Fruit fly (Drosophila melanogaster) whole organism, embryonic: ENCODE measurements around the gene ninaG.
A peak's percentile ranks its signal among the peaks of the same experiment; 100 is the strongest.

Experiments used
- CG10274 ChIP-seq: fragments of 200-800 bp; sonication (Bioruptor generic); optimal IDR thresholded peaks from 3 replicates; lab custom pipeline; 2017; ENCODE audit warnings: missing biosample characterization, mild to moderate bottlenecking, missing genetic modification characterization
- CG10366 ChIP-seq: fragments of 200-800 bp; sonication (Bioruptor generic); IDR thresholded peaks from 2 replicates; pipeline ENCODE4 v1.3.6; 2022; ENCODE audit warnings: missing biosample characterization, missing genetic modification characterization
- CG10565 ChIP-seq: fragments of 200-800 bp; sonication (Bioruptor generic); optimal IDR thresholded peaks from 3 replicates; lab custom pipeline; 2016; ENCODE audit warnings: missing biosample characterization, mild to moderate bottlenecking, missing genetic modification characterization
- CG11085 ChIP-seq: fragments of 200-800 bp; sonication (Bioruptor generic); IDR thresholded peaks from 2 replicates; pipeline ENCODE4 v1.3.6; 2022; ENCODE audit warnings: missing biosample characterization, missing genetic modification characterization
- CG13624 ChIP-seq: fragments of 200-800 bp; sonication (Bioruptor generic); optimal IDR thresholded peaks from 2 replicates; lab custom pipeline; 2016; ENCODE audit warnings: missing biosample characterization, missing genetic modification characterization
- CG13775 ChIP-seq: fragments of 200-800 bp; sonication (Bioruptor generic); optimal IDR thresholded peaks from 3 replicates; lab custom pipeline; 2017; ENCODE audit warnings: missing biosample characterization, mild to moderate bottlenecking, missing genetic modification characterization
- CG14667 ChIP-seq: fragments of 200-800 bp; sonication (Bioruptor generic); IDR thresholded peaks from 2 replicates; pipeline ENCODE4 v1.3.6; 2022; ENCODE audit warnings: missing biosample characterization, missing genetic modification characterization
- CG18011 ChIP-seq: fragments of 200-800 bp; sonication (Bioruptor generic); optimal IDR thresholded peaks from 2 replicates; lab custom pipeline; 2017; ENCODE audit warnings: missing biosample characterization, missing genetic modification characterization, mild to moderate bottlenecking, moderate library complexity, missing genotype
- CG1832 ChIP-seq: fragments of 200-800 bp; sonication (Bioruptor generic); optimal IDR thresholded peaks from 2 replicates; lab custom pipeline; 2017; ENCODE audit warnings: missing biosample characterization, mild to moderate bottlenecking, missing genetic modification characterization, inconsistent platforms
- CG18599 ChIP-seq: fragments of 200-800 bp; sonication (Bioruptor generic); optimal IDR thresholded peaks from 3 replicates; lab custom pipeline; 2017; ENCODE audit warnings: missing biosample characterization, missing genetic modification characterization, mild to moderate bottlenecking, moderate library complexity, missing genetic modification reagents
- CG30020 ChIP-seq: fragments of 200-800 bp; optimal IDR thresholded peaks from 2 replicates; lab custom pipeline; 2019; ENCODE audit warnings: missing biosample characterization, mild to moderate bottlenecking, missing genetic modification characterization, moderate library complexity
- CG30403 ChIP-seq: fragments of 200-800 bp; sonication (Bioruptor generic); optimal IDR thresholded peaks from 3 replicates; lab custom pipeline; 2016; ENCODE audit warnings: missing biosample characterization, missing genetic modification characterization
- CG3163 ChIP-seq: fragments of 200-800 bp; sonication (Bioruptor generic); optimal IDR thresholded peaks from 3 replicates; lab custom pipeline; 2016; ENCODE audit warnings: missing biosample characterization, missing genetic modification characterization
- CG34224 ChIP-seq: fragments of 200-800 bp; sonication (Bioruptor generic); IDR thresholded peaks from 3 replicates; pipeline ENCODE4 v1.3.6; 2022; ENCODE audit warnings: missing biosample characterization, missing genetic modification characterization; ENCODE audit not compliant: partially characterized antibody
- CG42726 ChIP-seq: fragments of 200-800 bp; sonication (Bioruptor generic); IDR thresholded peaks from 2 replicates; pipeline ENCODE4 v1.3.6; 2022; ENCODE audit warnings: missing biosample characterization, missing genetic modification characterization; ENCODE audit not compliant: partially characterized antibody
- CG4282 ChIP-seq: fragments of 200-800 bp; sonication (Bioruptor generic); optimal IDR thresholded peaks from 2 replicates; lab custom pipeline; 2016; ENCODE audit warnings: missing biosample characterization, missing genetic modification characterization
- CG4730 ChIP-seq: fragments of 200-800 bp; sonication (Bioruptor generic); IDR thresholded peaks from 2 replicates; pipeline ENCODE4 v1.3.6; 2022; ENCODE audit warnings: missing biosample characterization, missing genetic modification characterization
- CG5180 ChIP-seq: fragments of 200-800 bp; sonication (Bioruptor generic); optimal IDR thresholded peaks from 3 replicates; lab custom pipeline; 2017; ENCODE audit warnings: missing biosample characterization, missing genetic modification characterization, mild to moderate bottlenecking, moderate library complexity, missing genetic modification reagents
- CG7745 ChIP-seq: fragments of 200-800 bp; sonication (Bioruptor generic); optimal IDR thresholded peaks from 2 replicates; lab custom pipeline; 2018; ENCODE audit warnings: missing biosample characterization, mild to moderate bottlenecking, missing genetic modification characterization, moderate library complexity
- CG8359 ChIP-seq: fragments of 200-800 bp; sonication (Bioruptor generic); optimal IDR thresholded peaks from 2 replicates; lab custom pipeline; 2017; ENCODE audit warnings: missing biosample characterization, mild to moderate bottlenecking, missing genetic modification characterization, borderline replicate concordance
- CG8765 ChIP-seq: fragments of 200-800 bp; sonication (Bioruptor generic); IDR thresholded peaks from 2 replicates; pipeline ENCODE4 v1.3.6; 2022; ENCODE audit warnings: missing biosample characterization, missing genetic modification characterization
- CG9876 ChIP-seq: fragments of 200-800 bp; sonication (Bioruptor generic); optimal IDR thresholded peaks from 2 replicates; lab custom pipeline; 2016; ENCODE audit warnings: missing biosample characterization, missing genetic modification characterization
- Chrac-16 ChIP-seq: fragments of 200-800 bp; sonication (Bioruptor generic); optimal IDR thresholded peaks from 3 replicates; lab custom pipeline; 2016; ENCODE audit warnings: missing biosample characterization, missing genetic modification characterization
- Dp ChIP-seq: fragments of 200-800 bp; sonication (Bioruptor generic); optimal IDR thresholded peaks from 2 replicates; lab custom pipeline; 2018; ENCODE audit warnings: missing biosample characterization, mild to moderate bottlenecking, missing genetic modification characterization, moderate library complexity
- GATAe ChIP-seq: fragments of 200-800 bp; sonication (Bioruptor generic); conservative IDR thresholded peaks from 2 replicates; pipeline ENCODE4 v1.3.6; 2022; ENCODE audit warnings: missing biosample characterization, missing genetic modification characterization
- HmgD ChIP-seq: fragments of 200-800 bp; sonication (Bioruptor generic); optimal IDR thresholded peaks from 3 replicates; lab custom pipeline; 2016; ENCODE audit warnings: missing biosample characterization, missing genetic modification characterization
- Mes4 ChIP-seq: fragments of 200-800 bp; sonication (Bioruptor generic); optimal IDR thresholded peaks from 2 replicates; lab custom pipeline; 2016; ENCODE audit warnings: missing biosample characterization, missing genetic modification characterization
- Poxn ChIP-seq: fragments of 200-800 bp; sonication (Bioruptor generic); IDR thresholded peaks from 2 replicates; pipeline ENCODE4 v1.3.6; 2022; ENCODE audit warnings: missing biosample characterization, missing genetic modification characterization
- Rx ChIP-seq: fragments of 200-800 bp; sonication (Bioruptor generic); IDR thresholded peaks from 2 replicates; pipeline ENCODE4 v1.3.6; 2022; ENCODE audit warnings: missing biosample characterization, missing genetic modification characterization
- Side ChIP-seq: fragments of 200-800 bp; sonication (Bioruptor generic); optimal IDR thresholded peaks from 2 replicates; lab custom pipeline; 2016; ENCODE audit warnings: missing biosample characterization, missing genetic modification characterization
- ase ChIP-seq: fragments of 200-800 bp; sonication (Bioruptor generic); IDR thresholded peaks from 3 replicates; pipeline ENCODE4 v1.3.6; 2022; ENCODE audit warnings: missing biosample characterization, missing genetic modification characterization
- bab2 ChIP-seq: fragments of 200-800 bp; sonication (Bioruptor generic); optimal IDR thresholded peaks from 2 replicates; lab custom pipeline; 2016; ENCODE audit warnings: missing biosample characterization, missing genetic modification characterization
- cato ChIP-seq: fragments of 200-800 bp; sonication (Bioruptor generic); optimal IDR thresholded peaks from 2 replicates; lab custom pipeline; 2016; ENCODE audit warnings: missing biosample characterization, missing genetic modification characterization, borderline replicate concordance
- dimm ChIP-seq: fragments of 200-800 bp; sonication (Bioruptor generic); IDR thresholded peaks from 2 replicates; pipeline ENCODE4 v1.3.6; 2022; ENCODE audit warnings: missing biosample characterization, missing genetic modification characterization
- dm ChIP-seq: fragments of 200-800 bp; sonication (Bioruptor generic); optimal IDR thresholded peaks from 3 replicates; lab custom pipeline; 2016; ENCODE audit warnings: missing biosample characterization, missing genetic modification characterization
- gce ChIP-seq: fragments of 200-800 bp; sonication (Bioruptor generic); IDR thresholded peaks from 3 replicates; pipeline ENCODE4 v1.3.6; 2022; ENCODE audit warnings: missing biosample characterization, missing genetic modification characterization
- hbn ChIP-seq: fragments of 200-800 bp; sonication (Bioruptor generic); IDR thresholded peaks from 2 replicates; pipeline ENCODE4 v1.3.6; 2022; ENCODE audit warnings: missing biosample characterization, missing genetic modification characterization; ENCODE audit not compliant: partially characterized antibody
- lov ChIP-seq, 2 experiments: fragments of 200-800 bp in 1 of 2; fragments of >200 bp in 1 of 2; sonication (Bioruptor generic) in 1 of 2; IDR thresholded peaks in 1 of 2; optimal IDR thresholded peaks in 1 of 2; 2 replicates in 1 of 2; 3 replicates in 1 of 2; pipeline versions ENCODE4 v1.3.6 to Lab custom; 2017 to 2022; ENCODE audit warnings: missing biosample characterization in 1 of 2, missing genetic modification characterization in 1 of 2
- luna ChIP-seq: fragments of 200-800 bp; sonication (Bioruptor generic); optimal IDR thresholded peaks from 2 replicates; lab custom pipeline; 2016; ENCODE audit warnings: missing biosample characterization, missing genetic modification characterization
- odd ChIP-seq: fragments of 200-800 bp; sonication (Bioruptor generic); optimal IDR thresholded peaks from 2 replicates; lab custom pipeline; 2017; ENCODE audit warnings: missing biosample characterization, mild to moderate bottlenecking, missing genetic modification characterization
- phol ChIP-seq: fragments of 200-800 bp; sonication (Bioruptor generic); optimal IDR thresholded peaks from 3 replicates; lab custom pipeline; 2018; ENCODE audit warnings: missing biosample characterization, mild to moderate bottlenecking, missing genetic modification characterization, moderate library complexity
- pita ChIP-seq: fragments of 200-800 bp; sonication (Bioruptor generic); optimal IDR thresholded peaks from 2 replicates; lab custom pipeline; 2017; ENCODE audit warnings: missing biosample characterization, mild to moderate bottlenecking, missing genetic modification characterization
- pros ChIP-seq: fragments of 200-800 bp; sonication (Bioruptor generic); optimal IDR thresholded peaks from 3 replicates; lab custom pipeline; 2019; ENCODE audit warnings: missing biosample characterization, mild to moderate bottlenecking, missing genetic modification characterization, moderate library complexity
- ro ChIP-seq: fragments of 200-800 bp; sonication (Bioruptor generic); IDR thresholded peaks from 2 replicates; pipeline ENCODE4 v1.3.6; 2022; ENCODE audit warnings: missing biosample characterization, missing genetic modification characterization
- row ChIP-seq: fragments of 200-800 bp; sonication (Bioruptor generic); IDR thresholded peaks from 3 replicates; pipeline ENCODE4 v1.3.6; 2022; ENCODE audit warnings: missing biosample characterization, missing genetic modification characterization
- ssp ChIP-seq: fragments of 200-800 bp; sonication (Bioruptor generic); IDR thresholded peaks from 2 replicates; pipeline ENCODE4 v1.3.6; 2022; ENCODE audit warnings: missing biosample characterization, missing genetic modification characterization
- tx ChIP-seq: fragments of 200-800 bp; sonication (Bioruptor generic); optimal IDR thresholded peaks from 2 replicates; lab custom pipeline; 2016; ENCODE audit warnings: missing biosample characterization, missing genetic modification characterization
- zf30C ChIP-seq: fragments of 200-800 bp; sonication (Bioruptor generic); optimal IDR thresholded peaks from 3 replicates; lab custom pipeline; 2018; ENCODE audit warnings: missing biosample characterization, mild to moderate bottlenecking, missing genetic modification characterization

Gene ninaG

dm6 chr3R:11458022-11458850 is 36.7 kb upstream of the ninaG start (continued):
- 0 out of 2 replicates have a peak, but pooled peaks have one; percentile 40 for TF ChIP-seq dimm
- TF ChIP-seq lov (optimal IDR thresholded peaks at IDR 0.05; lab: Kevin White, UChicago), result no peak
- no peak for TF ChIP-seq lov (GFP tag; IDR thresholded peaks at IDR 0.05; lab: Robert Waterston, UW)
- TF ChIP-seq Mes4 (GFP tag; lab: Kevin White, UChicago), result peak; percentile 26
- peak; percentile 45 for TF ChIP-seq luna
- no peak for TF ChIP-seq hbn (GFP tag; lab: Robert Waterston, UW)
- TF ChIP-seq GATAe (GFP tag; lab: Robert Waterston, UW), result peak; percentile 90
- TF ChIP-seq CG8359 (GFP tag; lab: Kevin White, UChicago), result no peak
- peak; percentile 77 for TF ChIP-seq CG10366
- TF ChIP-seq row (GFP tag; lab: Robert Waterston, UW), result peak; percentile 90
- TF ChIP-seq CG13624, result peak; percentile 14
- peak; percentile 35 for TF ChIP-seq Side (GFP tag; lab: Kevin White, UChicago)
- no peak for TF ChIP-seq CG34224
- TF ChIP-seq zf30C (GFP tag; lab: Kevin White, UChicago), result no peak
- no peak for TF ChIP-seq cato
- TF ChIP-seq ase (GFP tag; lab: Robert Waterston, UW), result peak; percentile 69; the same call in 2 of the 3 replicates
- TF ChIP-seq CG18011 (GFP tag; lab: Kevin White, UChicago), result peak; percentile 37
- no peak for TF ChIP-seq CG42726 (GFP tag; lab: Robert Waterston, UW)
- no peak for TF ChIP-seq odd (GFP tag; lab: Kevin White, UChicago)
- peak; percentile 6 for TF ChIP-seq Chrac-16
- TF ChIP-seq phol, result peak; percentile 61
- TF ChIP-seq CG11085 (GFP tag; lab: Robert Waterston, UW), result peak; percentile 71
- TF ChIP-seq CG18599 (GFP tag; lab: Kevin White, UChicago), result peak; percentile 80
- TF ChIP-seq CG8765 (GFP tag; lab: Robert Waterston, UW), result no peak
- no peak for TF ChIP-seq dm (GFP tag; lab: Kevin White, UChicago)
- peak; percentile 55 for TF ChIP-seq CG13775 (GFP tag; lab: Kevin White, UChicago)
- no peak for TF ChIP-seq HmgD (GFP tag; lab: Kevin White, UChicago)
- TF ChIP-seq bab2 (GFP tag; lab: Kevin White, UChicago), result peak; percentile 47
- peak; percentile 32 for TF ChIP-seq CG3163
- peak; percentile 16 for TF ChIP-seq CG10274
- no peak for TF ChIP-seq pita (GFP tag; lab: Kevin White, UChicago)
- TF ChIP-seq CG4730, result peak; percentile 78
- peak; percentile 48 for TF ChIP-seq tx (GFP tag; lab: Kevin White, UChicago)
- TF ChIP-seq CG10565, result no peak
- peak; percentile 66 for TF ChIP-seq ssp (GFP tag; lab: Robert Waterston, UW)
- TF ChIP-seq CG4282 (GFP tag; lab: Kevin White, UChicago), result no peak
- TF ChIP-seq CG14667, result peak; percentile 82
- TF ChIP-seq Dp (GFP tag; lab: Kevin White, UChicago), result no peak
- TF ChIP-seq CG1832 (GFP tag; lab: Kevin White, UChicago), result no peak
- TF ChIP-seq ro (GFP tag; lab: Robert Waterston, UW), result 0 out of 2 replicates have a peak, but pooled peaks have one; percentile 49
- peak; percentile 37 for TF ChIP-seq CG9876
- no peak; the same call in 2 of the 3 replicates for TF ChIP-seq gce (GFP tag; lab: Robert Waterston, UW)
- 0 out of 2 replicates have a peak, but pooled peaks have one; percentile 45 for TF ChIP-seq Poxn (GFP tag; lab: Robert Waterston, UW)
- TF ChIP-seq Rx (GFP tag; lab: Robert Waterston, UW), result peak; percentile 64
- TF ChIP-seq pros (GFP tag; lab: Kevin White, UChicago), result no peak
- no peak for TF ChIP-seq CG7745
- TF ChIP-seq CG5180, result peak; percentile 9
- peak; percentile 64 for TF ChIP-seq CG30403
- TF ChIP-seq CG30020 (tag; lab: Kevin White, UChicago), result no peak
